Fruit fly (Drosophila melanogaster) whole organism, embryonic: Measurements from ENCODE around the gene CG6569.

Experiments used
- Antp ChIP-seq: fragments of 200-800 bp; sonication (Bioruptor generic); optimal IDR thresholded peaks from 3 replicates; lab custom pipeline; 2016; ENCODE audit warnings: missing biosample characterization, missing genetic modification characterization
- BEAF-32 ChIP-seq: fragments of 200-800 bp; sonication (Bioruptor generic); optimal IDR thresholded peaks from 3 replicates; lab custom pipeline; 2017; ENCODE audit warnings: missing biosample characterization, missing genetic modification characterization, mild to moderate bottlenecking, moderate library complexity, missing genetic modification reagents
- CG10462 ChIP-seq: fragments of 200-800 bp; sonication (Bioruptor generic); optimal IDR thresholded peaks from 2 replicates; lab custom pipeline; 2016; ENCODE audit warnings: missing biosample characterization, missing genetic modification characterization
- CG10565 ChIP-seq: fragments of 200-800 bp; sonication (Bioruptor generic); optimal IDR thresholded peaks from 3 replicates; lab custom pipeline; 2016; ENCODE audit warnings: missing biosample characterization, mild to moderate bottlenecking, missing genetic modification characterization
- CG12219 ChIP-seq: fragments of 200-800 bp; sonication (Bioruptor generic); optimal IDR thresholded peaks from 3 replicates; lab custom pipeline; 2018; ENCODE audit warnings: missing biosample characterization, mild to moderate bottlenecking, missing genetic modification characterization
- CG12659 ChIP-seq: fragments of 200-800 bp; sonication (Bioruptor generic); optimal IDR thresholded peaks from 3 replicates; lab custom pipeline; 2017; ENCODE audit warnings: mild to moderate bottlenecking, missing biosample characterization, missing genetic modification reagents, missing genetic modification characterization
- CG14860 ChIP-seq: fragments of 200-800 bp; sonication (Bioruptor generic); IDR thresholded peaks from 3 replicates; pipeline ENCODE4 v1.3.6; 2022; ENCODE audit warnings: missing biosample characterization, missing genetic modification characterization; ENCODE audit not compliant: partially characterized antibody
- CG1602 ChIP-seq: fragments of 200-800 bp; sonication (Bioruptor generic); optimal IDR thresholded peaks from 3 replicates; lab custom pipeline; 2016; ENCODE audit warnings: missing biosample characterization, missing genetic modification characterization
- CG16779 ChIP-seq: fragments of 200-800 bp; sonication (Bioruptor generic); IDR thresholded peaks from 2 replicates; pipeline ENCODE4 v1.3.6; 2022; ENCODE audit warnings: missing biosample characterization, missing genetic modification characterization
- CG17328 ChIP-seq: fragments of 200-800 bp; sonication (Bioruptor generic); IDR thresholded peaks from 2 replicates; pipeline ENCODE4 v1.3.6; 2022; ENCODE audit warnings: missing biosample characterization, missing genetic modification characterization
- CG3407 ChIP-seq: fragments of 200-800 bp; sonication (Bioruptor generic); optimal IDR thresholded peaks from 2 replicates; lab custom pipeline; 2018; ENCODE audit warnings: missing biosample characterization, mild to moderate bottlenecking, missing genetic modification characterization
- CG3726 ChIP-seq: fragments of 200-800 bp; sonication (Bioruptor generic); IDR thresholded peaks from 3 replicates; pipeline ENCODE4, ENCODE4 v1.3.6; 2022; ENCODE audit warnings: missing biosample characterization, missing genetic modification characterization
- CG3995 ChIP-seq: fragments of 200-800 bp; sonication (Bioruptor generic); optimal IDR thresholded peaks from 3 replicates; lab custom pipeline; 2016; ENCODE audit warnings: missing biosample characterization, missing genetic modification characterization
- CG42726 ChIP-seq: fragments of 200-800 bp; sonication (Bioruptor generic); IDR thresholded peaks from 2 replicates; pipeline ENCODE4 v1.3.6; 2022; ENCODE audit warnings: missing biosample characterization, missing genetic modification characterization; ENCODE audit not compliant: partially characterized antibody
- CG4707 ChIP-seq: fragments of 200-800 bp; sonication (Bioruptor generic); optimal IDR thresholded peaks from 2 replicates; lab custom pipeline; 2018; ENCODE audit warnings: missing biosample characterization, mild to moderate bottlenecking, missing genetic modification characterization, moderate library complexity
- CG6272 ChIP-seq: fragments of 200-800 bp; sonication (Bioruptor generic); IDR thresholded peaks from 2 replicates; pipeline ENCODE4 v1.3.6; 2022; ENCODE audit warnings: missing biosample characterization, missing genetic modification characterization
- CG7786 ChIP-seq: fragments of 200-800 bp; sonication (Bioruptor generic); optimal IDR thresholded peaks from 2 replicates; lab custom pipeline; 2016; ENCODE audit warnings: missing biosample characterization, missing genetic modification characterization
- CG8290 ChIP-seq, 3 experiments: fragments of 200-800 bp; sonication (Bioruptor generic); optimal IDR thresholded peaks; 2 replicates each; lab custom pipeline; 2016 to 2019; ENCODE audit warnings: missing biosample characterization in 3 of 3, missing genetic modification characterization in 3 of 3, mild to moderate bottlenecking in 2 of 3, moderate library complexity in 1 of 3
- CG8478 ChIP-seq: fragments of >200 bp; optimal IDR thresholded peaks from 2 replicates; lab custom pipeline; 2018
- CkIIα-i1 ChIP-seq: fragments of 200-800 bp; sonication (Bioruptor generic); IDR thresholded peaks from 2 replicates; pipeline ENCODE4 v1.3.6; 2022; ENCODE audit warnings: missing biosample characterization, missing genetic modification characterization
- D19A ChIP-seq: fragments of 200-800 bp; optimal IDR thresholded peaks from 3 replicates; lab custom pipeline; 2019; ENCODE audit warnings: missing biosample characterization, mild to moderate bottlenecking, missing genetic modification characterization, moderate library complexity
- Dad ChIP-seq: fragments of 200-800 bp; sonication (Bioruptor generic); optimal IDR thresholded peaks from 3 replicates; lab custom pipeline; 2016; ENCODE audit warnings: missing biosample characterization, missing genetic modification characterization
- Drgx ChIP-seq: fragments of 200-800 bp; sonication (Bioruptor generic); IDR thresholded peaks from 2 replicates; pipeline ENCODE4 v1.3.6; 2022; ENCODE audit warnings: missing biosample characterization, missing genetic modification characterization
- E2f2 ChIP-seq: fragments of 200-800 bp; sonication (Bioruptor generic); IDR thresholded peaks from 2 replicates; pipeline ENCODE4 v1.3.6; 2022; ENCODE audit warnings: missing biosample characterization, missing genetic modification characterization
- Fer1 ChIP-seq: fragments of 200-800 bp; sonication (Bioruptor generic); optimal IDR thresholded peaks from 2 replicates; lab custom pipeline; 2017; ENCODE audit warnings: missing biosample characterization, mild to moderate bottlenecking, missing genetic modification characterization
- HLH54F ChIP-seq: fragments of 200-800 bp; sonication (Bioruptor generic); optimal IDR thresholded peaks from 3 replicates; lab custom pipeline; 2016; ENCODE audit warnings: missing biosample characterization, missing genetic modification characterization
- Hr39 ChIP-seq: fragments of >200 bp; optimal IDR thresholded peaks from 2 replicates; lab custom pipeline; 2017
- Mad ChIP-seq: fragments of 200-800 bp; sonication (Bioruptor generic); optimal IDR thresholded peaks from 2 replicates; lab custom pipeline; 2016; ENCODE audit warnings: missing biosample characterization, missing genetic modification characterization
- NfI ChIP-seq: fragments of 200-800 bp; sonication (Bioruptor generic); optimal IDR thresholded peaks from 3 replicates; lab custom pipeline; 2018; ENCODE audit warnings: missing biosample characterization, mild to moderate bottlenecking, missing genetic modification characterization, moderate library complexity
- Opbp ChIP-seq: fragments of 200-800 bp; sonication (Bioruptor generic); IDR thresholded peaks from 3 replicates; pipeline ENCODE4 v1.3.6; 2022; ENCODE audit warnings: missing biosample characterization, missing genetic modification characterization; ENCODE audit not compliant: partially characterized antibody
- Xrp1 ChIP-seq: fragments of 200-800 bp; sonication (Bioruptor generic); IDR thresholded peaks from 2 replicates; pipeline ENCODE4 v1.3.6; 2022; ENCODE audit warnings: missing biosample characterization, missing genetic modification characterization
- abd-A ChIP-seq: fragments of 200-800 bp; sonication (Bioruptor generic); optimal IDR thresholded peaks from 3 replicates; lab custom pipeline; 2019; ENCODE audit warnings: missing biosample characterization, mild to moderate bottlenecking, missing genetic modification characterization, moderate library complexity
- bsh ChIP-seq, 2 experiments: fragments of 200-800 bp; sonication (Bioruptor generic); optimal IDR thresholded peaks; 2 replicates each; lab custom pipeline; 2017 to 2018; ENCODE audit warnings: mild to moderate bottlenecking in 2 of 2, missing biosample characterization in 2 of 2, missing genetic modification characterization in 2 of 2, moderate library complexity in 1 of 2
- btn ChIP-seq: fragments of 200-800 bp; sonication (Bioruptor generic); optimal IDR thresholded peaks from 2 replicates; lab custom pipeline; 2016; ENCODE audit warnings: missing biosample characterization, missing genetic modification characterization
- cas ChIP-seq: fragments of 200-800 bp; sonication (Bioruptor generic); IDR thresholded peaks from 2 replicates; pipeline ENCODE4 v1.3.6; 2022; ENCODE audit warnings: missing biosample characterization, missing genetic modification characterization
- ci ChIP-seq: fragments of 200-800 bp; sonication (Bioruptor generic); IDR thresholded peaks from 3 replicates; pipeline ENCODE4 v1.3.6; 2022; ENCODE audit warnings: missing biosample characterization, missing genetic modification characterization
- crc ChIP-seq: fragments of 200-800 bp; sonication (Bioruptor generic); optimal IDR thresholded peaks from 2 replicates; lab custom pipeline; 2016; ENCODE audit warnings: missing biosample characterization, missing genetic modification characterization
- ems ChIP-seq: fragments of 200-800 bp; sonication (Bioruptor generic); optimal IDR thresholded peaks from 3 replicates; lab custom pipeline; 2016; ENCODE audit warnings: missing biosample characterization, missing genetic modification characterization
- eve ChIP-seq, 2 experiments: fragments of >200 bp; optimal IDR thresholded peaks; 2 replicates each; lab custom pipeline; 2017; ENCODE audit warnings: missing biosample characterization in 2 of 2, missing genetic modification characterization in 2 of 2
- fd64A ChIP-seq: fragments of 200-800 bp; sonication (Bioruptor generic); optimal IDR thresholded peaks from 3 replicates; lab custom pipeline; 2018; ENCODE audit warnings: missing biosample characterization, mild to moderate bottlenecking, missing genetic modification characterization
- gce ChIP-seq: fragments of 200-800 bp; sonication (Bioruptor generic); IDR thresholded peaks from 3 replicates; pipeline ENCODE4 v1.3.6; 2022; ENCODE audit warnings: missing biosample characterization, missing genetic modification characterization
- gfzf ChIP-seq: fragments of 200-800 bp; sonication (Bioruptor generic); optimal IDR thresholded peaks from 2 replicates; lab custom pipeline; 2016; ENCODE audit warnings: missing biosample characterization, mild to moderate bottlenecking, missing genetic modification characterization, moderate library complexity
- lola ChIP-seq, 3 experiments: fragments of >200 bp in 2 of 3; fragments of 200-800 bp in 1 of 3; sonication (Bioruptor generic) in 1 of 3; optimal IDR thresholded peaks; 2 replicates each; lab custom pipeline; 2017 to 2019; ENCODE audit warnings: missing biosample characterization in 3 of 3, missing genetic modification characterization in 3 of 3, mild to moderate bottlenecking in 1 of 3, moderate library complexity in 1 of 3
- pnt ChIP-seq: fragments of 200-800 bp; sonication (Bioruptor generic); optimal IDR thresholded peaks from 3 replicates; lab custom pipeline; 2016; ENCODE audit warnings: missing biosample characterization, missing genetic modification characterization
- pum ChIP-seq: fragments of 200-800 bp; sonication (Bioruptor generic); optimal IDR thresholded peaks from 2 replicates; lab custom pipeline; 2016; ENCODE audit warnings: missing biosample characterization, missing genetic modification characterization
- repo ChIP-seq: fragments of 200-800 bp; sonication (Bioruptor generic); optimal IDR thresholded peaks from 2 replicates; lab custom pipeline; 2016; ENCODE audit warnings: missing biosample characterization, missing genetic modification characterization
- rib ChIP-seq: fragments of 200-800 bp; sonication (Bioruptor generic); IDR thresholded peaks from 2 replicates; pipeline ENCODE4 v1.3.6; 2022; ENCODE audit warnings: missing biosample characterization, missing genetic modification characterization
- sd ChIP-seq: fragments of 200-800 bp; sonication (Bioruptor generic); optimal IDR thresholded peaks from 3 replicates; lab custom pipeline; 2018; ENCODE audit warnings: missing biosample characterization, mild to moderate bottlenecking, missing genetic modification characterization, moderate library complexity
- sens-2 ChIP-seq: fragments of 200-800 bp; sonication (Bioruptor generic); IDR thresholded peaks from 2 replicates; pipeline ENCODE4 v1.3.6; 2022; ENCODE audit warnings: missing biosample characterization, missing genetic modification characterization
- slbo ChIP-seq: fragments of 200-800 bp; sonication (Bioruptor generic); IDR thresholded peaks from 2 replicates; pipeline ENCODE4 v1.3.6; 2022; ENCODE audit warnings: missing biosample characterization, missing genetic modification characterization
- vvl ChIP-seq: fragments of 200-800 bp; sonication (Bioruptor generic); IDR thresholded peaks from 2 replicates; pipeline ENCODE4 v1.3.6; 2022; ENCODE audit warnings: missing biosample characterization, missing genetic modification characterization
- zen2 ChIP-seq: fragments of 200-800 bp; sonication (Bioruptor generic); IDR thresholded peaks from 3 replicates; pipeline ENCODE4 v1.3.6; 2022; ENCODE audit warnings: missing biosample characterization, missing genetic modification characterization; ENCODE audit not compliant: partially characterized antibody

Gene CG6569

DNA sequence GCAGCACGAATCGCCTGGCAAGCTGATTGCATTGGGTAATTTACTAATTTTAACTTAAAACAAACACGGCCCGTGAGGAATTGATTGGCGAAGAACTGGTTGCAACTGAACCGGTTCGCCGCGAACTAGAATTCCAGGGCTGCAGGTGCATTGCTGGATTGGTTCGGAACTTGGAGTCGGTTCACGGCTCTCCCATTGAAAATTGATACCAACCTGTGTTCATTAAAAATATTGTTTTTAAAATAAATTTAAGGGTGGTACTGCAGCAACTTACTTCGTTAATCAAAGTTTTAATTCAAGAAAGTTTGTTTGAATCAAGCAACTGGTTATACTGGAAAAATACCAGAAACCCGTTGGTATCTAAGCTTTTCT lies 45.2 kb downstream of the CG6569 start, which contains the start of gene CASK (continued):
- TF ChIP-seq CG8478 (lab: Kevin White, UChicago): no peak
- TF ChIP-seq HLH54F (GFP tag; lab: Kevin White, UChicago): no peak
- peak; percentile 86 for TF ChIP-seq gfzf (GFP tag; lab: Kevin White, UChicago)
- TF ChIP-seq bsh (GFP tag; optimal IDR thresholded peaks at IDR 0.05; lab: Kevin White, UChicago): no peak
- TF ChIP-seq crc (GFP tag; lab: Kevin White, UChicago): no peak
- no peak for TF ChIP-seq CG1602
- TF ChIP-seq ems (GFP tag; lab: Kevin White, UChicago): no peak
- TF ChIP-seq repo (GFP tag; lab: Kevin White, UChicago): no peak
- TF ChIP-seq btn (GFP tag; lab: Kevin White, UChicago): no peak
- TF ChIP-seq Mad: no peak
- TF ChIP-seq vvl (GFP tag; lab: Robert Waterston, UW): 0 out of 2 replicates have a peak, but pooled peaks have one; percentile 16
- no peak for TF ChIP-seq abd-A (tag; lab: Kevin White, UChicago)
- no peak for TF ChIP-seq Opbp (GFP tag; lab: Robert Waterston, UW)
- no peak for TF ChIP-seq CG16779 (GFP tag; lab: Robert Waterston, UW)
- no peak for TF ChIP-seq CG3726 (GFP tag; lab: Robert Waterston, UW)
- TF ChIP-seq pum (GFP tag; lab: Kevin White, UChicago): no peak
- no peak for TF ChIP-seq fd64A (GFP tag; lab: Kevin White, UChicago)
- no peak for TF ChIP-seq CG4707 (GFP tag; lab: Kevin White, UChicago)
- TF ChIP-seq CG10565: no peak
- no peak for TF ChIP-seq CG6272
- no peak for TF ChIP-seq CG8290 (GFP tag; optimal IDR thresholded peaks at IDR 0.05; lab: Kevin White, UChicago)
- no peak for TF ChIP-seq CG8290 (tag; optimal IDR thresholded peaks at IDR 0.05; lab: Kevin White, UChicago)
- peak; percentile 43 for TF ChIP-seq CG12659 (GFP tag; lab: Kevin White, UChicago)
- TF ChIP-seq CG3407: no peak
- no peak for TF ChIP-seq Hr39
- TF ChIP-seq CkIIα-i1: no peak
- no peak for TF ChIP-seq cas (GFP tag; lab: Robert Waterston, UW)
- TF ChIP-seq CG17328 (GFP tag; lab: Robert Waterston, UW): no peak
- TF ChIP-seq BEAF-32 (GFP tag; lab: Kevin White, UChicago): peak; percentile 55
- peak; percentile 90 for TF ChIP-seq E2f2 (GFP tag; lab: Robert Waterston, UW)
- no peak for TF ChIP-seq rib
- no peak for TF ChIP-seq CG42726 (GFP tag; lab: Robert Waterston, UW)
- 0 out of 2 replicates have a peak, but pooled peaks have one; percentile 9 for TF ChIP-seq slbo (GFP tag; lab: Robert Waterston, UW)
- TF ChIP-seq Drgx (GFP tag; lab: Robert Waterston, UW): no peak
- no peak for TF ChIP-seq CG7786 (GFP tag; lab: Kevin White, UChicago)
- TF ChIP-seq ci: no peak
- no peak for TF ChIP-seq CG10462 (GFP tag; lab: Kevin White, UChicago)
- TF ChIP-seq Dad (GFP tag; lab: Kevin White, UChicago): no peak
- TF ChIP-seq Fer1: no peak
- no peak for TF ChIP-seq CG12219 (GFP tag; lab: Kevin White, UChicago)
- no peak for TF ChIP-seq pnt (GFP tag; lab: Kevin White, UChicago)
- no peak for TF ChIP-seq D19A (tag; lab: Kevin White, UChicago)
- TF ChIP-seq gce (GFP tag; lab: Robert Waterston, UW): no peak
- TF ChIP-seq Xrp1 (GFP tag; lab: Robert Waterston, UW): no peak
- no peak for TF ChIP-seq zen2
- no peak for TF ChIP-seq sens-2 (GFP tag; lab: Robert Waterston, UW)
- no peak for TF ChIP-seq Antp (GFP tag; lab: Kevin White, UChicago)
- no peak for TF ChIP-seq CG3995 (GFP tag; lab: Kevin White, UChicago)
- TF ChIP-seq CG14860 (GFP tag; lab: Robert Waterston, UW): peak; percentile 4; the same call in 1 of the 3 replicates
- TF ChIP-seq eve (GFP tag; optimal IDR thresholded peaks at IDR 0.05; lab: Kevin White, UChicago): no peak
- TF ChIP-seq NfI (GFP tag; lab: Kevin White, UChicago): no peak
- peak; percentile 63 for TF ChIP-seq sd (tag; lab: Kevin White, UChicago)
- TF ChIP-seq lola (GFP tag; optimal IDR thresholded peaks at IDR 0.05; lab: Kevin White, UChicago): no peak
